Fruit fly (Drosophila melanogaster) whole organism, embryonic: ENCODE measurements around the gene CG4382.
A peak's percentile ranks its signal among the peaks of the same experiment; 100 is the strongest.

ENCODE experiments used
- Atf3 ChIP-seq: fragments of 200-800 bp; sonication (Bioruptor generic); optimal IDR thresholded peaks from 3 replicates; lab custom pipeline; 2016; ENCODE audit warnings: missing biosample characterization, missing genetic modification characterization
- Bteb2 ChIP-seq: fragments of 200-800 bp; sonication (Bioruptor generic); optimal IDR thresholded peaks from 2 replicates; lab custom pipeline; 2016; ENCODE audit warnings: missing biosample characterization, missing genetic modification characterization
- CG10147 ChIP-seq: fragments of 200-800 bp; sonication (Bioruptor generic); optimal IDR thresholded peaks from 2 replicates; lab custom pipeline; 2019; ENCODE audit warnings: missing biosample characterization, mild to moderate bottlenecking, missing genetic modification characterization, moderate library complexity
- CG10267 ChIP-seq: fragments of 200-800 bp; sonication (Bioruptor generic); optimal IDR thresholded peaks from 2 replicates; lab custom pipeline; 2018; ENCODE audit warnings: missing biosample characterization, mild to moderate bottlenecking, missing genetic modification characterization, moderate library complexity
- CG11085 ChIP-seq: fragments of 200-800 bp; sonication (Bioruptor generic); IDR thresholded peaks from 2 replicates; pipeline ENCODE4 v1.3.6; 2022; ENCODE audit warnings: missing biosample characterization, missing genetic modification characterization
- CG12219 ChIP-seq: fragments of 200-800 bp; sonication (Bioruptor generic); optimal IDR thresholded peaks from 3 replicates; lab custom pipeline; 2018; ENCODE audit warnings: missing biosample characterization, mild to moderate bottlenecking, missing genetic modification characterization
- CG12236 ChIP-seq: fragments of 200-800 bp; sonication (Bioruptor generic); optimal IDR thresholded peaks from 2 replicates; lab custom pipeline; 2016; ENCODE audit warnings: missing biosample characterization, missing genetic modification characterization
- CG17802 ChIP-seq: fragments of 200-800 bp; sonication (Bioruptor generic); optimal IDR thresholded peaks from 2 replicates; lab custom pipeline; 2018; ENCODE audit warnings: missing biosample characterization, mild to moderate bottlenecking, missing genetic modification characterization, moderate library complexity
- CG2712 ChIP-seq: fragments of 200-800 bp; optimal IDR thresholded peaks from 3 replicates; lab custom pipeline; 2019; ENCODE audit warnings: missing biosample characterization, mild to moderate bottlenecking, missing genetic modification characterization, moderate library complexity
- CG30403 ChIP-seq: fragments of 200-800 bp; sonication (Bioruptor generic); optimal IDR thresholded peaks from 3 replicates; lab custom pipeline; 2016; ENCODE audit warnings: missing biosample characterization, missing genetic modification characterization
- CG34376 ChIP-seq: fragments of 200-800 bp; sonication (Bioruptor generic); optimal IDR thresholded peaks from 2 replicates; lab custom pipeline; 2018; ENCODE audit warnings: missing biosample characterization, mild to moderate bottlenecking, missing genetic modification characterization
- CG4282 ChIP-seq: fragments of 200-800 bp; sonication (Bioruptor generic); optimal IDR thresholded peaks from 2 replicates; lab custom pipeline; 2016; ENCODE audit warnings: missing biosample characterization, missing genetic modification characterization
- CG6654 ChIP-seq: fragments of 200-800 bp; sonication (Bioruptor generic); optimal IDR thresholded peaks from 2 replicates; lab custom pipeline; 2017; ENCODE audit warnings: missing biosample characterization, mild to moderate bottlenecking, missing genetic modification characterization
- CG7963 ChIP-seq: fragments of 200-800 bp; sonication (Bioruptor generic); IDR thresholded peaks from 3 replicates; pipeline ENCODE4 v1.3.6; 2022; ENCODE audit warnings: missing biosample characterization, missing genetic modification characterization; ENCODE audit not compliant: partially characterized antibody
- Deaf1 ChIP-seq: fragments of 200-800 bp; optimal IDR thresholded peaks from 3 replicates; lab custom pipeline; 2019; ENCODE audit warnings: missing biosample characterization, mild to moderate bottlenecking, missing genetic modification characterization, moderate library complexity
- Dfd ChIP-seq, 2 experiments: fragments of >200 bp; optimal IDR thresholded peaks; 2 replicates each; lab custom pipeline; 2017; ENCODE audit warnings: missing biosample characterization in 2 of 2, missing genetic modification characterization in 2 of 2
- Fer1 ChIP-seq: fragments of 200-800 bp; sonication (Bioruptor generic); optimal IDR thresholded peaks from 2 replicates; lab custom pipeline; 2017; ENCODE audit warnings: missing biosample characterization, mild to moderate bottlenecking, missing genetic modification characterization
- HmgD ChIP-seq: fragments of 200-800 bp; sonication (Bioruptor generic); optimal IDR thresholded peaks from 3 replicates; lab custom pipeline; 2016; ENCODE audit warnings: missing biosample characterization, missing genetic modification characterization
- HmgZ ChIP-seq: fragments of 200-800 bp; sonication (Bioruptor generic); optimal IDR thresholded peaks from 2 replicates; lab custom pipeline; 2018; ENCODE audit warnings: missing biosample characterization, mild to moderate bottlenecking, missing genetic modification characterization
- Hr39 ChIP-seq: fragments of >200 bp; optimal IDR thresholded peaks from 2 replicates; lab custom pipeline; 2017
- Mad ChIP-seq: fragments of 200-800 bp; sonication (Bioruptor generic); optimal IDR thresholded peaks from 2 replicates; lab custom pipeline; 2016; ENCODE audit warnings: missing biosample characterization, missing genetic modification characterization
- Mes4 ChIP-seq: fragments of 200-800 bp; sonication (Bioruptor generic); optimal IDR thresholded peaks from 2 replicates; lab custom pipeline; 2016; ENCODE audit warnings: missing biosample characterization, missing genetic modification characterization
- NK7.1 ChIP-seq: fragments of 200-800 bp; sonication (Bioruptor generic); optimal IDR thresholded peaks from 3 replicates; lab custom pipeline; 2016; ENCODE audit warnings: missing biosample characterization, missing genetic modification characterization
- PHDP ChIP-seq: fragments of 200-800 bp; sonication (Bioruptor generic); optimal IDR thresholded peaks from 3 replicates; lab custom pipeline; 2018; ENCODE audit warnings: missing biosample characterization, mild to moderate bottlenecking, missing genetic modification characterization, moderate library complexity
- Pdp1 ChIP-seq, 2 experiments: fragments of 200-800 bp; sonication (Bioruptor generic); optimal IDR thresholded peaks; 3 replicates each; lab custom pipeline; 2016; ENCODE audit warnings: missing biosample characterization in 2 of 2, missing genetic modification characterization in 2 of 2, mild to moderate bottlenecking in 1 of 2, moderate library complexity in 1 of 2
- Vsx1 ChIP-seq: fragments of 200-800 bp; sonication (Bioruptor generic); optimal IDR thresholded peaks from 2 replicates; lab custom pipeline; 2017; ENCODE audit warnings: missing biosample characterization, mild to moderate bottlenecking, missing genetic modification characterization, missing genetic modification reagents
- az2 ChIP-seq: fragments of 200-800 bp; sonication (Bioruptor generic); optimal IDR thresholded peaks from 3 replicates; lab custom pipeline; 2016; ENCODE audit warnings: missing biosample characterization, missing genetic modification characterization
- chm ChIP-seq: fragments of 200-800 bp; sonication (Bioruptor generic); IDR thresholded peaks from 2 replicates; pipeline ENCODE4 v1.3.6; 2022; ENCODE audit warnings: missing biosample characterization, missing genetic modification characterization
- crc ChIP-seq: fragments of 200-800 bp; sonication (Bioruptor generic); optimal IDR thresholded peaks from 2 replicates; lab custom pipeline; 2016; ENCODE audit warnings: missing biosample characterization, missing genetic modification characterization
- dmrt11E ChIP-seq: fragments of 200-800 bp; sonication (Bioruptor generic); optimal IDR thresholded peaks from 3 replicates; lab custom pipeline; 2018; ENCODE audit warnings: missing biosample characterization, mild to moderate bottlenecking, missing genetic modification characterization, moderate library complexity
- esg ChIP-seq: fragments of 200-800 bp; sonication (Bioruptor generic); conservative IDR thresholded peaks from 2 replicates; pipeline ENCODE4 v1.3.6; 2022; ENCODE audit warnings: missing biosample characterization, missing genetic modification characterization
- eve ChIP-seq, 2 experiments: fragments of >200 bp; optimal IDR thresholded peaks; 2 replicates each; lab custom pipeline; 2017; ENCODE audit warnings: missing biosample characterization in 2 of 2, missing genetic modification characterization in 2 of 2
- exex ChIP-seq: fragments of 200-800 bp; sonication (Bioruptor generic); optimal IDR thresholded peaks from 4 replicates; lab custom pipeline; 2018; ENCODE audit warnings: missing biosample characterization, mild to moderate bottlenecking, missing genetic modification characterization, moderate library complexity
- grn ChIP-seq: fragments of 200-800 bp; sonication (Bioruptor generic); optimal IDR thresholded peaks from 3 replicates; lab custom pipeline; 2017; ENCODE audit warnings: missing biosample characterization, missing genetic modification characterization
- hkb ChIP-seq, 2 experiments: fragments of 200-800 bp in 1 of 2; fragments of >200 bp in 1 of 2; sonication (Bioruptor generic) in 1 of 2; IDR thresholded peaks in 1 of 2; optimal IDR thresholded peaks in 1 of 2; 2 replicates each; pipeline versions ENCODE4 v1.3.6 to Lab custom; 2017 to 2022; ENCODE audit warnings: missing biosample characterization in 1 of 2, missing genetic modification characterization in 1 of 2
- mam ChIP-seq: fragments of 200-800 bp; sonication (Bioruptor generic); optimal IDR thresholded peaks from 3 replicates; lab custom pipeline; 2016; ENCODE audit warnings: missing biosample characterization, missing genetic modification characterization
- mirr ChIP-seq: fragments of 200-800 bp; sonication (Bioruptor generic); optimal IDR thresholded peaks from 3 replicates; lab custom pipeline; 2018; ENCODE audit warnings: missing biosample characterization, mild to moderate bottlenecking, missing genetic modification characterization
- nerfin-1 ChIP-seq: fragments of 200-800 bp; sonication (Bioruptor generic); optimal IDR thresholded peaks from 3 replicates; lab custom pipeline; 2019; ENCODE audit warnings: missing biosample characterization, mild to moderate bottlenecking, missing genetic modification characterization, moderate library complexity
- pum ChIP-seq: fragments of 200-800 bp; sonication (Bioruptor generic); optimal IDR thresholded peaks from 2 replicates; lab custom pipeline; 2016; ENCODE audit warnings: missing biosample characterization, missing genetic modification characterization
- ranshi ChIP-seq: fragments of 200-800 bp; sonication (Bioruptor generic); IDR thresholded peaks from 2 replicates; pipeline ENCODE4 v1.3.6; 2022; ENCODE audit warnings: missing biosample characterization, missing genetic modification characterization
- sna ChIP-seq: fragments of 200-800 bp; sonication (Bioruptor generic); IDR thresholded peaks from 2 replicates; pipeline ENCODE4 v1.3.6; 2022; ENCODE audit warnings: missing biosample characterization, missing genetic modification characterization; ENCODE audit not compliant: partially characterized antibody
- sug ChIP-seq: fragments of 200-800 bp; optimal IDR thresholded peaks from 2 replicates; lab custom pipeline; 2019; ENCODE audit warnings: missing biosample characterization, mild to moderate bottlenecking, missing genetic modification characterization, moderate library complexity
- unpg ChIP-seq: fragments of 200-800 bp; sonication (Bioruptor generic); optimal IDR thresholded peaks from 3 replicates; lab custom pipeline; 2018; ENCODE audit warnings: missing biosample characterization, mild to moderate bottlenecking, missing genetic modification characterization, moderate library complexity
- wdn ChIP-seq: fragments of 200-800 bp; sonication (Bioruptor generic); IDR thresholded peaks from 2 replicates; pipeline ENCODE4 v1.3.6; 2022; ENCODE audit warnings: missing biosample characterization, missing genetic modification characterization

The CG4382 gene

dm6 chr2L:9615983-9616519, 15.4 kb upstream of the CG4382 start, which contains the start of gene GlcAT-S (continued):
- TF ChIP-seq dmrt11E (tag; lab: Kevin White, UChicago) (no peak), CG30403 (no peak), wdn (GFP tag; lab: Robert Waterston, UW) (no peak), eve (GFP tag; optimal IDR thresholded peaks at IDR 0.05; lab: Kevin White, UChicago) (peak in 1 of 2 experiments; percentile 57), hkb (optimal IDR thresholded peaks at IDR 0.05; lab: Kevin White, UChicago) (no peak), hkb (GFP tag; IDR thresholded peaks at IDR 0.05; lab: Robert Waterston, UW) (no peak), grn (peak; percentile 70), Dfd (GFP tag; optimal IDR thresholded peaks at IDR 0.05; lab: Kevin White, UChicago) (no peak), PHDP (no peak), az2 (no peak), HmgD (GFP tag; lab: Kevin White, UChicago) (no peak), esg (GFP tag; lab: Robert Waterston, UW) (no peak), chm (GFP tag; lab: Robert Waterston, UW) (no peak), ranshi (GFP tag; lab: Robert Waterston, UW) (no peak), CG6654 (GFP tag; lab: Kevin White, UChicago) (no peak), CG12219 (GFP tag; lab: Kevin White, UChicago) (no peak), Pdp1 (GFP tag; optimal IDR thresholded peaks at IDR 0.05; lab: Kevin White, UChicago) (peak in 1 of 2 experiments; percentile 79), Hr39 (lab: Kevin White, UChicago) (no peak), pum (GFP tag; lab: Kevin White, UChicago) (no peak), NK7.1 (GFP tag; lab: Kevin White, UChicago) (no peak), CG7963 (GFP tag; lab: Robert Waterston, UW) (no peak), Mes4 (GFP tag; lab: Kevin White, UChicago) (no peak), Bteb2 (GFP tag; lab: Kevin White, UChicago) (no peak), HmgZ (tag; lab: Kevin White, UChicago) (no peak), exex (tag; lab: Kevin White, UChicago) (peak; percentile 95), CG11085 (GFP tag; lab: Robert Waterston, UW) (no peak), nerfin-1 (no peak), crc (GFP tag; lab: Kevin White, UChicago) (no peak), sna (GFP tag; lab: Robert Waterston, UW) (no peak), mirr (peak; percentile 85), Vsx1 (GFP tag; lab: Kevin White, UChicago) (peak; percentile 6), Mad (GFP tag; lab: Kevin White, UChicago) (no peak), CG34376 (GFP tag; lab: Kevin White, UChicago) (peak; percentile 86), Atf3 (GFP tag; lab: Kevin White, UChicago) (no peak), CG17802 (tag; lab: Kevin White, UChicago) (no peak), sug (tag; lab: Kevin White, UChicago) (no peak), mam (no peak), CG10267 (tag; lab: Kevin White, UChicago) (no peak), Fer1 (GFP tag; lab: Kevin White, UChicago) (peak; percentile 4), CG4282 (GFP tag; lab: Kevin White, UChicago) (no peak), CG2712 (no peak), unpg (GFP tag; lab: Kevin White, UChicago) (no peak), CG10147 (GFP tag; lab: Kevin White, UChicago) (no peak), CG12236 (GFP tag; lab: Kevin White, UChicago) (no peak), Deaf1 (tag; lab: Kevin White, UChicago) (no peak)
- TF ChIP-seq, all 482 proteins: peak for 8
